Fruit fly (Drosophila melanogaster) whole organism, embryonic: ENCODE results near the gene Fas2.
A peak's percentile ranks its signal among the peaks of the same experiment; 100 is the strongest.

Experiments
- Atf3 ChIP-seq: fragments of 200-800 bp; sonication (Bioruptor generic); optimal IDR thresholded peaks from 3 replicates; lab custom pipeline; 2016; ENCODE audit warnings: missing biosample characterization, missing genetic modification characterization
- CG10267 ChIP-seq: fragments of 200-800 bp; sonication (Bioruptor generic); optimal IDR thresholded peaks from 2 replicates; lab custom pipeline; 2018; ENCODE audit warnings: missing biosample characterization, mild to moderate bottlenecking, missing genetic modification characterization, moderate library complexity
- CG11093 ChIP-seq: fragments of 200-800 bp; sonication (Bioruptor generic); IDR thresholded peaks from 3 replicates; pipeline ENCODE4 v1.3.6; 2022; ENCODE audit warnings: missing biosample characterization, missing genetic modification characterization
- CG12391 ChIP-seq: fragments of 200-800 bp; sonication (Bioruptor generic); optimal IDR thresholded peaks from 3 replicates; lab custom pipeline; 2018; ENCODE audit warnings: missing biosample characterization, mild to moderate bottlenecking, missing genetic modification characterization, moderate library complexity
- CG12659 ChIP-seq: fragments of 200-800 bp; sonication (Bioruptor generic); optimal IDR thresholded peaks from 3 replicates; lab custom pipeline; 2017; ENCODE audit warnings: mild to moderate bottlenecking, missing biosample characterization, missing genetic modification reagents, missing genetic modification characterization
- CG14050 ChIP-seq: fragments of 200-800 bp; sonication (Bioruptor generic); IDR thresholded peaks from 3 replicates; pipeline ENCODE4 v1.3.6; 2022; ENCODE audit warnings: missing biosample characterization, missing genetic modification characterization
- CG17361 ChIP-seq: fragments of 200-800 bp; sonication (Bioruptor generic); IDR thresholded peaks from 3 replicates; pipeline ENCODE4 v1.3.6; 2022; ENCODE audit warnings: missing biosample characterization, missing genetic modification characterization
- CG17385 ChIP-seq: fragments of 200-800 bp; sonication (Bioruptor generic); optimal IDR thresholded peaks from 3 replicates; lab custom pipeline; 2018; ENCODE audit warnings: missing biosample characterization, mild to moderate bottlenecking, missing genetic modification characterization
- CG17912 ChIP-seq: fragments of 200-800 bp; sonication (Bioruptor generic); optimal IDR thresholded peaks from 2 replicates; lab custom pipeline; 2018; ENCODE audit warnings: missing biosample characterization, mild to moderate bottlenecking, missing genetic modification characterization
- CG2678 ChIP-seq: fragments of 200-800 bp; sonication (Bioruptor generic); optimal IDR thresholded peaks from 3 replicates; lab custom pipeline; 2019; ENCODE audit warnings: missing biosample characterization, mild to moderate bottlenecking, missing genetic modification characterization, moderate library complexity
- CG2875 ChIP-seq: fragments of 200-800 bp; sonication (Bioruptor generic); optimal IDR thresholded peaks from 2 replicates; lab custom pipeline; 2017; ENCODE audit warnings: missing biosample characterization, mild to moderate bottlenecking, missing genetic modification characterization, missing genetic modification reagents
- CG30403 ChIP-seq: fragments of 200-800 bp; sonication (Bioruptor generic); optimal IDR thresholded peaks from 3 replicates; lab custom pipeline; 2016; ENCODE audit warnings: missing biosample characterization, missing genetic modification characterization
- CG30431 ChIP-seq: fragments of 200-800 bp; sonication (Bioruptor generic); optimal IDR thresholded peaks from 2 replicates; lab custom pipeline; 2017; ENCODE audit warnings: missing biosample characterization, missing genetic modification characterization
- CG3407 ChIP-seq: fragments of 200-800 bp; sonication (Bioruptor generic); optimal IDR thresholded peaks from 2 replicates; lab custom pipeline; 2018; ENCODE audit warnings: missing biosample characterization, mild to moderate bottlenecking, missing genetic modification characterization
- CG5953 ChIP-seq: fragments of 200-800 bp; sonication (Bioruptor generic); IDR thresholded peaks from 2 replicates; pipeline ENCODE4 v1.3.6; 2022; ENCODE audit warnings: missing biosample characterization, missing genetic modification characterization
- CG7987 ChIP-seq: fragments of 200-800 bp; sonication (Bioruptor generic); optimal IDR thresholded peaks from 2 replicates; lab custom pipeline; 2018; ENCODE audit warnings: missing biosample characterization, mild to moderate bottlenecking, missing genetic modification characterization, moderate library complexity
- CHES-1-like ChIP-seq: fragments of 200-800 bp; sonication (Bioruptor generic); optimal IDR thresholded peaks from 2 replicates; lab custom pipeline; 2016; ENCODE audit warnings: missing biosample characterization, missing genetic modification characterization
- D19B ChIP-seq: fragments of 200-800 bp; sonication (Bioruptor generic); optimal IDR thresholded peaks from 2 replicates; lab custom pipeline; 2017; ENCODE audit warnings: missing biosample characterization, mild to moderate bottlenecking, missing genetic modification characterization
- E2f2 ChIP-seq: fragments of 200-800 bp; sonication (Bioruptor generic); IDR thresholded peaks from 2 replicates; pipeline ENCODE4 v1.3.6; 2022; ENCODE audit warnings: missing biosample characterization, missing genetic modification characterization
- ERR ChIP-seq: fragments of 200-800 bp; sonication (Bioruptor generic); optimal IDR thresholded peaks from 2 replicates; lab custom pipeline; 2016; ENCODE audit warnings: missing biosample characterization, missing genetic modification characterization
- Eip74EF ChIP-seq, 2 experiments: fragments of 200-800 bp in 1 of 2; fragments of >200 bp in 1 of 2; sonication (Bioruptor generic) in 1 of 2; optimal IDR thresholded peaks; 2 replicates each; lab custom pipeline; 2017 to 2019; ENCODE audit warnings: missing biosample characterization in 2 of 2, missing genetic modification characterization in 2 of 2, mild to moderate bottlenecking in 1 of 2, moderate library complexity in 1 of 2
- Gug ChIP-seq: fragments of 200-800 bp; sonication (Bioruptor generic); IDR thresholded peaks from 4 replicates; pipeline ENCODE4 v1.3.6; 2022; ENCODE audit warnings: missing biosample characterization, missing genetic modification characterization
- HLH3B ChIP-seq: fragments of 200-800 bp; sonication (Bioruptor generic); IDR thresholded peaks from 2 replicates; pipeline ENCODE4 v1.3.6; 2022; ENCODE audit warnings: missing biosample characterization, missing genetic modification characterization
- HmgZ ChIP-seq: fragments of 200-800 bp; sonication (Bioruptor generic); optimal IDR thresholded peaks from 2 replicates; lab custom pipeline; 2018; ENCODE audit warnings: missing biosample characterization, mild to moderate bottlenecking, missing genetic modification characterization
- Hr39 ChIP-seq: fragments of >200 bp; optimal IDR thresholded peaks from 2 replicates; lab custom pipeline; 2017
- Mad ChIP-seq: fragments of 200-800 bp; sonication (Bioruptor generic); optimal IDR thresholded peaks from 2 replicates; lab custom pipeline; 2016; ENCODE audit warnings: missing biosample characterization, missing genetic modification characterization
- Side ChIP-seq: fragments of 200-800 bp; sonication (Bioruptor generic); optimal IDR thresholded peaks from 2 replicates; lab custom pipeline; 2016; ENCODE audit warnings: missing biosample characterization, missing genetic modification characterization
- Sin3A ChIP-seq: fragments of >200 bp; optimal IDR thresholded peaks from 2 replicates; lab custom pipeline; 2018
- Six4 ChIP-seq: fragments of 200-800 bp; sonication (Bioruptor generic); optimal IDR thresholded peaks from 2 replicates; lab custom pipeline; 2016; ENCODE audit warnings: missing biosample characterization, missing genetic modification characterization
- Sox100B ChIP-seq: fragments of 200-800 bp; sonication (Bioruptor generic); optimal IDR thresholded peaks from 3 replicates; lab custom pipeline; 2018; ENCODE audit warnings: missing biosample characterization, mild to moderate bottlenecking, missing genetic modification characterization
- Sry-δ ChIP-seq: fragments of 200-800 bp; sonication (Bioruptor generic); optimal IDR thresholded peaks from 2 replicates; lab custom pipeline; 2016; ENCODE audit warnings: missing biosample characterization, missing genetic modification characterization
- TFAM ChIP-seq: fragments of 200-800 bp; sonication (Bioruptor generic); optimal IDR thresholded peaks from 2 replicates; lab custom pipeline; 2017; ENCODE audit warnings: missing biosample characterization, missing genetic modification characterization, inconsistent platforms
- ase ChIP-seq: fragments of 200-800 bp; sonication (Bioruptor generic); IDR thresholded peaks from 3 replicates; pipeline ENCODE4 v1.3.6; 2022; ENCODE audit warnings: missing biosample characterization, missing genetic modification characterization
- ato ChIP-seq: fragments of 200-800 bp; sonication (Bioruptor generic); IDR thresholded peaks from 2 replicates; pipeline ENCODE4 v1.3.6; 2022; ENCODE audit warnings: missing biosample characterization, missing genetic modification characterization; ENCODE audit not compliant: partially characterized antibody
- ci ChIP-seq: fragments of 200-800 bp; sonication (Bioruptor generic); IDR thresholded peaks from 3 replicates; pipeline ENCODE4 v1.3.6; 2022; ENCODE audit warnings: missing biosample characterization, missing genetic modification characterization
- croc ChIP-seq: fragments of 200-800 bp; sonication (Bioruptor generic); conservative IDR thresholded peaks from 3 replicates; pipeline ENCODE4 v1.3.6; 2022; ENCODE audit warnings: missing biosample characterization, missing genetic modification characterization
- disco-r ChIP-seq: fragments of 200-800 bp; sonication (Bioruptor generic); optimal IDR thresholded peaks from 2 replicates; lab custom pipeline; 2016; ENCODE audit warnings: missing biosample characterization, missing genetic modification characterization
- dmrt99B ChIP-seq: fragments of 200-800 bp; sonication (Bioruptor generic); optimal IDR thresholded peaks from 2 replicates; lab custom pipeline; 2018; ENCODE audit warnings: missing biosample characterization, mild to moderate bottlenecking, missing genetic modification characterization, moderate library complexity
- ftz-f1 ChIP-seq: fragments of 200-800 bp; sonication (Bioruptor generic); optimal IDR thresholded peaks from 2 replicates; lab custom pipeline; 2016; ENCODE audit warnings: missing biosample characterization, missing genetic modification characterization
- grn ChIP-seq: fragments of 200-800 bp; sonication (Bioruptor generic); optimal IDR thresholded peaks from 3 replicates; lab custom pipeline; 2017; ENCODE audit warnings: missing biosample characterization, missing genetic modification characterization
- lab ChIP-seq: fragments of 200-800 bp; sonication (Bioruptor generic); optimal IDR thresholded peaks from 3 replicates; lab custom pipeline; 2017; ENCODE audit warnings: missing biosample characterization, missing genetic modification characterization, mild to moderate bottlenecking, moderate library complexity, missing genetic modification reagents
- pzg ChIP-seq: fragments of 200-800 bp; sonication (Bioruptor generic); optimal IDR thresholded peaks from 3 replicates; lab custom pipeline; 2018; ENCODE audit warnings: missing biosample characterization, mild to moderate bottlenecking, missing genetic modification characterization, moderate library complexity
- rib ChIP-seq: fragments of 200-800 bp; sonication (Bioruptor generic); IDR thresholded peaks from 2 replicates; pipeline ENCODE4 v1.3.6; 2022; ENCODE audit warnings: missing biosample characterization, missing genetic modification characterization
- schlank ChIP-seq: fragments of 200-800 bp; sonication (Bioruptor generic); optimal IDR thresholded peaks from 2 replicates; lab custom pipeline; 2018; ENCODE audit warnings: missing biosample characterization, mild to moderate bottlenecking, missing genetic modification characterization
- slbo ChIP-seq: fragments of 200-800 bp; sonication (Bioruptor generic); IDR thresholded peaks from 2 replicates; pipeline ENCODE4 v1.3.6; 2022; ENCODE audit warnings: missing biosample characterization, missing genetic modification characterization
- sob ChIP-seq: fragments of 200-800 bp; sonication (Bioruptor generic); IDR thresholded peaks from 2 replicates; pipeline ENCODE4 v1.3.6; 2022; ENCODE audit warnings: missing biosample characterization, missing genetic modification characterization
- ssp ChIP-seq: fragments of 200-800 bp; sonication (Bioruptor generic); IDR thresholded peaks from 2 replicates; pipeline ENCODE4 v1.3.6; 2022; ENCODE audit warnings: missing biosample characterization, missing genetic modification characterization
- zen ChIP-seq: fragments of 200-800 bp; sonication (Bioruptor generic); optimal IDR thresholded peaks from 3 replicates; lab custom pipeline; 2018; ENCODE audit warnings: missing biosample characterization, mild to moderate bottlenecking, missing genetic modification characterization, moderate library complexity
- zf30C ChIP-seq: fragments of 200-800 bp; sonication (Bioruptor generic); optimal IDR thresholded peaks from 3 replicates; lab custom pipeline; 2018; ENCODE audit warnings: missing biosample characterization, mild to moderate bottlenecking, missing genetic modification characterization
- zfh1 ChIP-seq: fragments of 200-800 bp; sonication (Bioruptor generic); IDR thresholded peaks from 3 replicates; pipeline ENCODE4 v1.3.6; 2022; ENCODE audit warnings: missing biosample characterization, missing genetic modification characterization
- zfh2 ChIP-seq: fragments of 200-800 bp; sonication (Bioruptor generic); optimal IDR thresholded peaks from 2 replicates; lab custom pipeline; 2016; ENCODE audit warnings: missing biosample characterization, missing genetic modification characterization

The Fas2 gene

dm6 chrX:4172143-4172771 lies 33.6 kb downstream of the Fas2 start (continued):
- TF ChIP-seq TFAM (GFP tag; lab: Kevin White, UChicago) (no peak), rib (no peak), Gug (GFP tag; lab: Robert Waterston, UW) (no peak), ase (GFP tag; lab: Robert Waterston, UW) (0 out of 3 replicates have a peak, but pooled peaks have one; percentile 26), HmgZ (no peak), CG30403 (GFP tag; lab: Kevin White, UChicago) (peak; percentile 20), CG3407 (GFP tag; lab: Kevin White, UChicago) (no peak), CG12391 (tag; lab: Kevin White, UChicago) (peak; percentile 21), CG11093 (GFP tag; lab: Robert Waterston, UW) (no peak), sob (0 out of 2 replicates have a peak, but pooled peaks have one; percentile 29), ato (GFP tag; lab: Robert Waterston, UW) (no peak), zen (tag; lab: Kevin White, UChicago) (no peak), Eip74EF (GFP tag; optimal IDR thresholded peaks at IDR 0.05; lab: Kevin White, UChicago) (no peak), CG12659 (no peak), CG17361 (GFP tag; lab: Robert Waterston, UW) (no peak), HLH3B (GFP tag; lab: Robert Waterston, UW) (0 out of 2 replicates have a peak, but pooled peaks have one; percentile 38), schlank (tag; lab: Kevin White, UChicago) (no peak), disco-r (GFP tag; lab: Kevin White, UChicago) (no peak), croc (no peak; the same call in 2 of the 3 replicates), ci (0 out of 3 replicates have a peak, but pooled peaks have one; percentile 27), CG5953 (no peak), grn (GFP tag; lab: Kevin White, UChicago) (no peak), Sox100B (GFP tag; lab: Kevin White, UChicago) (no peak), CHES-1-like (GFP tag; lab: Kevin White, UChicago) (no peak), CG2678 (peak; percentile 35), slbo (GFP tag; lab: Robert Waterston, UW) (peak; percentile 59), zf30C (GFP tag; lab: Kevin White, UChicago) (no peak), D19B (GFP tag; lab: Kevin White, UChicago) (peak; percentile 60), CG7987 (no peak), CG10267 (tag; lab: Kevin White, UChicago) (no peak), ssp (GFP tag; lab: Robert Waterston, UW) (0 out of 2 replicates have a peak, but pooled peaks have one; percentile 12), zfh2 (GFP tag; lab: Kevin White, UChicago) (no peak), CG17385 (GFP tag; lab: Kevin White, UChicago) (no peak), ERR (no peak), Hr39 (lab: Kevin White, UChicago) (no peak), ftz-f1 (GFP tag; lab: Kevin White, UChicago) (no peak), pzg (no peak), dmrt99B (peak; percentile 37), Mad (GFP tag; lab: Kevin White, UChicago) (no peak), E2f2 (peak; percentile 32), Atf3 (no peak), Sry-δ (GFP tag; lab: Kevin White, UChicago) (no peak), CG17912 (GFP tag; lab: Kevin White, UChicago) (no peak), Six4 (GFP tag; lab: Kevin White, UChicago) (no peak), Sin3A (lab: Kevin White, UChicago) (no peak), CG30431 (GFP tag; lab: Kevin White, UChicago) (no peak), CG14050 (GFP tag; lab: Robert Waterston, UW) (0 out of 3 replicates have a peak, but pooled peaks have one; percentile 25), zfh1 (GFP tag; lab: Robert Waterston, UW) (0 out of 3 replicates have a peak, but pooled peaks have one; percentile 32), CG2875 (no peak), Side (no peak), lab (GFP tag; lab: Kevin White, UChicago) (no peak)
